Worm (Caenorhabditis elegans): ENCODE data around the gene pwp-1.

DNA sequence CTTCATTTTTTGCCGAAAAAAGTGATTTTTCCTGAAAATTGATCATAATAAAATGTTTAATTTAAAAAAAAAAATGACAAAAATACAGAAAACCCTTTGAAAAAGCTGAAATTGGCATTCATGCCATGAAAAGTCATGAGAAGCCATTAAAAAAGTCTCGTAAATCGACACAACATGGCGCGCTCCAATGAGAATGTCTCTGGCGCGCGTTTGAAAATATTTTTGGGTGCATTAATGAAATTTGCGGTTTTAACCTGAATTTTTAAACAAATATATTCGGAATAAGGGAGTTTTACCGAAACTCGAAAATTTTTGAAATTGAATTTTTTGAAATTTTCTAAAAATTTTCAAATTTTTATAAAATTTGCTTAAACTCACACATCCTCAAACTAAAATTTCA, 11.4 kb upstream of the pwp-1 start:
- TF ChIP-seq nhr-11 (tag; optimal IDR thresholded peaks at IDR 0.05), result no peak
- no peak for TF ChIP-seq nhr-237 (tag; optimal IDR thresholded peaks at IDR 0.05)
- TF ChIP-seq aly-2 (tag; optimal IDR thresholded peaks at IDR 0.05), result no peak
- TF ChIP-seq snpc-4 (tag; optimal IDR thresholded peaks at IDR 0.05), result no peak
- no peak for TF ChIP-seq nhr-77 (tag; optimal IDR thresholded peaks at IDR 0.05)
- TF ChIP-seq lin-39 (tag; optimal IDR thresholded peaks at IDR 0.05), result no peak
- no peak for TF ChIP-seq unc-39 (tag; optimal IDR thresholded peaks at IDR 0.05)
- no peak for TF ChIP-seq ztf-11 (tag; optimal IDR thresholded peaks at IDR 0.05)
- TF ChIP-seq skn-1 (tag; optimal IDR thresholded peaks at IDR 0.05), result no peak
- no peak for TF ChIP-seq ZK546.5 (tag; optimal IDR thresholded peaks at IDR 0.05)
- no peak for TF ChIP-seq nhr-12 (tag; optimal IDR thresholded peaks at IDR 0.05)

Measured in whole organism, L2 larva.